Fruit fly (Drosophila melanogaster): ENCODE measurements around the gene shop.

The shop gene

dm6 chrX:18843229-18844033 is 4.9 kb downstream of the shop start, which contains the start of gene htk (continued):
- TF ChIP-seq NfI (GFP tag; optimal IDR thresholded peaks at IDR 0.05) (peak; percentile 74), CG3995 (GFP tag; optimal IDR thresholded peaks at IDR 0.05) (peak; percentile 48), CG32532 (GFP tag; IDR thresholded peaks at IDR 0.05) (peak; percentile 87), crol (GFP tag; IDR thresholded peaks at IDR 0.05) (no peak), MTF-1 (GFP tag; optimal IDR thresholded peaks at IDR 0.05; ENCODE audit: borderline replicate concordance) (peak; percentile 70), Stat92E (GFP tag; optimal IDR thresholded peaks at IDR 0.05) (no peak), nau (GFP tag; optimal IDR thresholded peaks at IDR 0.05) (no peak), H15 (GFP tag; IDR thresholded peaks at IDR 0.05) (0 out of 3 replicates have a peak, but pooled peaks have one; percentile 55), ham (GFP tag; IDR thresholded peaks at IDR 0.05) (no peak), CG11696 (GFP tag; IDR thresholded peaks at IDR 0.05) (0 out of 2 replicates have a peak, but pooled peaks have one; percentile 30), pho (GFP tag; optimal IDR thresholded peaks at IDR 0.05) (peak; percentile 71), cato (GFP tag; optimal IDR thresholded peaks at IDR 0.05; ENCODE audit: borderline replicate concordance) (no peak), CG15696 (tag; optimal IDR thresholded peaks at IDR 0.05) (peak; percentile 78), Six4 (GFP tag; optimal IDR thresholded peaks at IDR 0.05) (peak; percentile 41), mam (GFP tag; optimal IDR thresholded peaks at IDR 0.05) (peak; percentile 77), CG13123 (GFP tag; optimal IDR thresholded peaks at IDR 0.05) (peak; percentile 28), CG2120 (GFP tag; optimal IDR thresholded peaks at IDR 0.05) (peak; percentile 71), chm (GFP tag; IDR thresholded peaks at IDR 0.05) (peak; percentile 81), psq (GFP tag; optimal IDR thresholded peaks at IDR 0.05) (no peak), C15 (GFP tag; IDR thresholded peaks at IDR 0.05) (no peak), Dip3 (GFP tag; optimal IDR thresholded peaks at IDR 0.05) (peak; percentile 15), CG1233 (GFP tag; optimal IDR thresholded peaks at IDR 0.05) (peak; percentile 24), vfl (GFP tag; optimal IDR thresholded peaks at IDR 0.05) (peak; percentile 18), esg (GFP tag; conservative IDR thresholded peaks at IDR 0.05) (peak; percentile 22; the same call in 1 of the 2 replicates), dysf (GFP tag; IDR thresholded peaks at IDR 0.05) (peak; percentile 76), CG1529 (GFP tag; optimal IDR thresholded peaks at IDR 0.05) (no peak), otp (GFP tag; IDR thresholded peaks at IDR 0.05) (peak; percentile 68; the same call in 2 of the 3 replicates), stwl (tag; optimal IDR thresholded peaks at IDR 0.05) (peak; percentile 54), CG1647 (GFP tag; optimal IDR thresholded peaks at IDR 0.05) (peak; percentile 2), CG4424 (GFP tag; optimal IDR thresholded peaks at IDR 0.05) (peak; percentile 53), run (tag; optimal IDR thresholded peaks at IDR 0.05) (no peak), Mes4 (GFP tag; optimal IDR thresholded peaks at IDR 0.05) (peak; percentile 64), CG7786 (GFP tag; optimal IDR thresholded peaks at IDR 0.05) (peak; percentile 54), Pdp1 (GFP tag; optimal IDR thresholded peaks at IDR 0.05) (peak; percentile 71 to 100), D19A (tag; optimal IDR thresholded peaks at IDR 0.05) (peak; percentile 46), Oaz (GFP tag; IDR thresholded peaks at IDR 0.05) (peak; percentile 46), peb (GFP tag; IDR thresholded peaks at IDR 0.05) (0 out of 2 replicates have a peak, but pooled peaks have one; percentile 40), stc (GFP tag; IDR thresholded peaks at IDR 0.05) (no peak; the same call in 1 of the 2 replicates), E2f2 (GFP tag; IDR thresholded peaks at IDR 0.05) (peak; percentile 60), CG10543 (GFP tag; optimal IDR thresholded peaks at IDR 0.05) (peak; percentile 15), CG5180 (GFP tag; optimal IDR thresholded peaks at IDR 0.05) (no peak), unc-4 (GFP tag; IDR thresholded peaks at IDR 0.05; ENCODE audit: partially characterized antibody) (peak; percentile 93), CG17361 (GFP tag; IDR thresholded peaks at IDR 0.05) (peak; percentile 76), CG1832 (GFP tag; optimal IDR thresholded peaks at IDR 0.05) (no peak), corto (GFP tag; optimal IDR thresholded peaks at IDR 0.05) (no peak), croc (GFP tag; conservative IDR thresholded peaks at IDR 0.05) (0 out of 3 replicates have a peak, but pooled peaks have one; percentile 14), Spps (tag; optimal IDR thresholded peaks at IDR 0.05) (no peak), ash1 (GFP tag; optimal IDR thresholded peaks at IDR 0.05) (peak; percentile 18), MESR4 (GFP tag; optimal IDR thresholded peaks at IDR 0.05) (peak; percentile 92)
